Fruit fly (Drosophila melanogaster) whole organism, adult: ENCODE results near the gene CG43350.

Experiments used
- CG12768 ChIP-seq: fragments of 200-800 bp; sonication (Bioruptor generic); optimal IDR thresholded peaks from 2 replicates; lab custom pipeline; 2017; ENCODE audit warnings: missing biosample characterization, missing genetic modification characterization, mild to moderate bottlenecking, moderate library complexity, missing genetic modification reagents
- CG1620 ChIP-seq: fragments of 200-800 bp; sonication (Bioruptor generic); optimal IDR thresholded peaks from 2 replicates; lab custom pipeline; 2016; ENCODE audit warnings: missing biosample characterization, missing genetic modification characterization
- CG33017 ChIP-seq: fragments of 200-800 bp; sonication (Bioruptor generic); optimal IDR thresholded peaks from 2 replicates; lab custom pipeline; 2018; ENCODE audit warnings: missing biosample characterization, mild to moderate bottlenecking, missing genetic modification characterization, moderate library complexity
- CG7045 ChIP-seq: fragments of 200-800 bp; sonication (Bioruptor generic); optimal IDR thresholded peaks from 2 replicates; lab custom pipeline; 2017; ENCODE audit warnings: missing biosample characterization, mild to moderate bottlenecking, missing genetic modification characterization
- CG7101 ChIP-seq: fragments of 200-800 bp; sonication (Bioruptor generic); optimal IDR thresholded peaks from 2 replicates; lab custom pipeline; 2018; ENCODE audit warnings: missing biosample characterization, mild to moderate bottlenecking, missing genetic modification characterization, moderate library complexity
- Crg-1 ChIP-seq: fragments of 200-800 bp; sonication (Bioruptor generic); optimal IDR thresholded peaks from 2 replicates; lab custom pipeline; 2016; ENCODE audit warnings: missing biosample characterization, missing genetic modification characterization
- Hr96 ChIP-seq: fragments of 200-800 bp; sonication (Bioruptor generic); optimal IDR thresholded peaks from 2 replicates; lab custom pipeline; 2016; ENCODE audit warnings: missing biosample characterization, missing genetic modification characterization
- cic ChIP-seq: fragments of 200-800 bp; sonication (Bioruptor generic); optimal IDR thresholded peaks from 2 replicates; lab custom pipeline; 2017; ENCODE audit warnings: missing biosample characterization, mild to moderate bottlenecking, missing genetic modification characterization, moderate library complexity
- ovo ChIP-seq: fragments of 200-800 bp; sonication (Bioruptor generic); optimal IDR thresholded peaks from 2 replicates; lab custom pipeline; 2016; ENCODE audit warnings: missing biosample characterization, missing genetic modification characterization
- pad ChIP-seq: fragments of 200-800 bp; sonication (Bioruptor generic); optimal IDR thresholded peaks from 3 replicates; lab custom pipeline; 2017; ENCODE audit warnings: missing biosample characterization, missing genetic modification characterization, mild to moderate bottlenecking, moderate library complexity, missing genetic modification reagents
- toe ChIP-seq: fragments of 200-800 bp; sonication (Bioruptor generic); optimal IDR thresholded peaks from 2 replicates; lab custom pipeline; 2016; ENCODE audit warnings: missing biosample characterization, missing genetic modification characterization

DNA sequence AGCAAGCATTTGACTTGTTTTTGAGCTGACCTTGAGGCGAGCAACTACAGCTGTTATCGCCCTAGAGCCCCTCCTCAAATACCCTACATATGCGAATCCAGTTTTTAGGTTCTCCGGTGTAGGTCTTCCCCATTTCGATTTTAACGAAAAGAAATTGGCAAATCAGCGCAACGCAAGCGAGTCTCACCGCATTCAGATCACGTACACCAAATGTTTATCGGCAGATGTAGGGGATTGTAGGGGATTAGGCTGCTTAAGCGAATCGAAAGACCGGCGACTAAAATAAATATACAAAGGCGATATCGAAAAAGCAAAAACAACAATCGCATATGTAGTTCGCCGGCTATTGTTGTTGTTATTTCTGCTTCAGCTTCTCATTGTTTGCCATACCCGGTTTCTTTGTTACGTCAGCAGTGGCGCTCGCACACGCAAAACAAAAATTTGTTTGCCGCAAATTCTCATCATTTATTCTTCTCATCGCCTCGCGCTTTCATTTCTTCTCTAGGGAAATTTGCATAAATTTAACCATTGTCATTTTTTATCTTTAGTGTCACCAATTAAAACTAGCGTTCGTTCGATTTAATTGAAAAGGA is 38.8 kb downstream of the CG43350 start:
- TF ChIP-seq Hr96 (GFP tag; lab: Kevin White, UChicago), result no peak
- TF ChIP-seq CG7101 (tag; lab: Kevin White, UChicago), result peak; percentile 81
- peak; percentile 88 for TF ChIP-seq CG33017 (tag; lab: Kevin White, UChicago)
- peak; percentile 63 for TF ChIP-seq CG7045 (GFP tag; lab: Kevin White, UChicago)
- peak; percentile 10 for TF ChIP-seq cic (GFP tag; lab: Kevin White, UChicago)
- TF ChIP-seq pad (GFP tag; lab: Kevin White, UChicago), result peak; percentile 78
- peak; percentile 73 for TF ChIP-seq CG12768
- TF ChIP-seq toe (GFP tag; lab: Kevin White, UChicago), result no peak
- no peak for TF ChIP-seq ovo (GFP tag; lab: Kevin White, UChicago)
- peak; percentile 33 for TF ChIP-seq CG1620 (GFP tag; lab: Kevin White, UChicago)
- TF ChIP-seq Crg-1 (GFP tag; lab: Kevin White, UChicago), result peak; percentile 56
